Worm (Caenorhabditis elegans) whole organism, L1 larva: ENCODE data around the gene aak-1.

Experiments
- C04F5.9 ChIP-seq: sonication (generic microtip); optimal IDR thresholded peaks from 2 replicates; lab custom pipeline; 2016; ENCODE audit warnings: missing genetic modification characterization, missing compliant biosample characterization
- C16A3.4 ChIP-seq: fragments of 150-350 bp; optimal IDR thresholded peaks from 2 replicates; lab custom pipeline; 2014; ENCODE audit warnings: missing biosample characterization, missing genetic modification characterization
- C34B4.2 ChIP-seq: sonication (generic microtip); optimal IDR thresholded peaks from 2 replicates; lab custom pipeline; 2017; ENCODE audit warnings: mild to moderate bottlenecking, missing genetic modification characterization, missing compliant biosample characterization
- F16B12.6 ChIP-seq: fragments of 150-350 bp; optimal IDR thresholded peaks from 2 replicates; lab custom pipeline; 2014; ENCODE audit warnings: missing biosample characterization, missing genetic modification characterization
- aha-1 ChIP-seq: fragments of 150-350 bp; optimal IDR thresholded peaks from 2 replicates; lab custom pipeline; 2014; ENCODE audit warnings: missing biosample characterization, missing genetic modification characterization
- alr-1 ChIP-seq: fragments of 200-800 bp; sonication (Bioruptor generic); optimal IDR thresholded peaks from 2 replicates; lab custom pipeline; 2018; ENCODE audit warnings: borderline replicate concordance, mild to moderate bottlenecking, missing genetic modification characterization, missing compliant biosample characterization
- aly-2 ChIP-seq: fragments of 150-350 bp; optimal IDR thresholded peaks from 2 replicates; lab custom pipeline; 2014; ENCODE audit warnings: missing biosample characterization, missing genetic modification characterization
- ama-1 ChIP-seq: fragments of 150-350 bp; optimal IDR thresholded peaks from 2 replicates; lab custom pipeline; 2014
- blmp-1 ChIP-seq: fragments of 150-350 bp; optimal IDR thresholded peaks from 2 replicates; lab custom pipeline; 2014; ENCODE audit warnings: missing biosample characterization, missing genetic modification characterization
- ceh-63 ChIP-seq: fragments of 200-800 bp; sonication (Bioruptor generic); optimal IDR thresholded peaks from 2 replicates; lab custom pipeline; 2018; ENCODE audit warnings: mild to moderate bottlenecking, missing genetic modification characterization, missing compliant biosample characterization
- ceh-8 ChIP-seq: fragments of 200-800 bp; sonication (Bioruptor generic); optimal IDR thresholded peaks from 2 replicates; lab custom pipeline; 2018; ENCODE audit warnings: mild to moderate bottlenecking, missing genetic modification characterization, moderate library complexity, missing compliant biosample characterization
- ceh-82 ChIP-seq, 3 experiments: fragments of 150-350 bp in 1 of 3; sonication (generic microtip) in 2 of 3; optimal IDR thresholded peaks; 2 replicates each; lab custom pipeline; 2014 to 2017; ENCODE audit warnings: missing biosample characterization in 3 of 3, missing genetic modification characterization in 3 of 3
- ceh-90 ChIP-seq: sonication (generic microtip); optimal IDR thresholded peaks from 2 replicates; lab custom pipeline; 2016; ENCODE audit warnings: missing genetic modification characterization, missing compliant biosample characterization
- dsc-1 ChIP-seq: sonication (generic microtip); optimal IDR thresholded peaks from 2 replicates; lab custom pipeline; 2016; ENCODE audit warnings: mild to moderate bottlenecking, missing genetic modification characterization, missing compliant biosample characterization
- efl-1 ChIP-seq, 4 experiments: fragments of 150-350 bp; optimal IDR thresholded peaks in 3 of 4; peaks in 1 of 4; 1 replicate in 1 of 4; 2 replicates in 3 of 4; lab custom pipeline; 2014; ENCODE audit warnings: missing biosample characterization in 2 of 4, missing genetic modification characterization in 2 of 4, missing genetic modification reagents in 2 of 4
- elt-3 ChIP-seq, 6 experiments: fragments of 150-350 bp in 1 of 6; sonication (generic microtip); optimal IDR thresholded peaks; 2 replicates each; lab custom pipeline; 2017 to 2018; ENCODE audit warnings: missing biosample characterization in 6 of 6, missing genetic modification characterization in 6 of 6, inconsistent platforms in 1 of 6
- ets-5 ChIP-seq: fragments of 200-800 bp; sonication (Bioruptor generic); IDR thresholded peaks from 2 replicates; pipeline ENCODE4 v1.3.6; 2022; ENCODE audit warnings: missing genetic modification characterization, missing compliant biosample characterization
- fkh-8 ChIP-seq: sonication (generic microtip); optimal IDR thresholded peaks from 2 replicates; lab custom pipeline; 2016; ENCODE audit warnings: mild to moderate bottlenecking, missing genetic modification characterization, missing compliant biosample characterization
- fos-1 ChIP-seq: fragments of 150-350 bp; optimal IDR thresholded peaks from 2 replicates; lab custom pipeline; 2014; ENCODE audit warnings: missing biosample characterization, missing genetic modification characterization
- grh-1 ChIP-seq: fragments of 200-800 bp; sonication (Bioruptor generic); IDR thresholded peaks from 2 replicates; pipeline ENCODE4 v1.3.6; 2022; ENCODE audit warnings: missing genetic modification reagents, missing genetic modification characterization, missing compliant biosample characterization
- hlh-17 ChIP-seq: fragments of 200-800 bp; sonication (Bioruptor generic); optimal IDR thresholded peaks from 2 replicates; lab custom pipeline; 2018; ENCODE audit warnings: missing genetic modification characterization, mild to moderate bottlenecking, missing compliant biosample characterization, moderate library complexity, borderline replicate concordance
- hlh-4 ChIP-seq: sonication (generic microtip); optimal IDR thresholded peaks from 2 replicates; lab custom pipeline; 2016; ENCODE audit warnings: mild to moderate bottlenecking, missing genetic modification characterization, missing compliant biosample characterization
- irx-1 ChIP-seq: sonication (generic microtip); optimal IDR thresholded peaks from 2 replicates; lab custom pipeline; 2016; ENCODE audit warnings: missing genetic modification characterization, missing compliant biosample characterization
- isw-1 ChIP-seq: fragments of 200-800 bp; sonication (Bioruptor generic); IDR thresholded peaks from 2 replicates; pipeline ENCODE4 v1.3.6; 2022; ENCODE audit warnings: missing genetic modification characterization, missing compliant biosample characterization
- jun-1 ChIP-seq: fragments of 150-350 bp; optimal IDR thresholded peaks from 2 replicates; lab custom pipeline; 2014; ENCODE audit warnings: missing biosample characterization, missing genetic modification reagents, missing genetic modification characterization
- lin-14 ChIP-seq: fragments of 200-800 bp; sonication (Bioruptor generic); optimal IDR thresholded peaks from 2 replicates; lab custom pipeline; 2018; ENCODE audit warnings: mild to moderate bottlenecking, missing genetic modification characterization, moderate library complexity, missing compliant biosample characterization
- lin-15B ChIP-seq: fragments of 150-350 bp; sonication (generic microtip); optimal IDR thresholded peaks from 3 replicates; lab custom pipeline; 2014; ENCODE audit warnings: missing biosample characterization, missing genetic modification characterization
- lin-35 ChIP-seq, 2 experiments: fragments of 150-350 bp; optimal IDR thresholded peaks; 2 replicates each; lab custom pipeline; 2014; ENCODE audit warnings: missing biosample characterization in 2 of 2, missing genetic modification characterization in 2 of 2, missing genetic modification reagents in 2 of 2
- lin-39 ChIP-seq: fragments of 150-350 bp; optimal IDR thresholded peaks from 2 replicates; lab custom pipeline; 2014; ENCODE audit warnings: missing biosample characterization, missing genetic modification reagents, missing genetic modification characterization
- lir-3 ChIP-seq: sonication (generic microtip); optimal IDR thresholded peaks from 2 replicates; lab custom pipeline; 2016; ENCODE audit warnings: mild to moderate bottlenecking, missing genetic modification characterization, moderate library complexity, missing compliant biosample characterization; ENCODE audit not compliant: poor library complexity
- lsy-2 ChIP-seq, 2 experiments: fragments of 150-350 bp; optimal IDR thresholded peaks; 2 replicates each; lab custom pipeline; 2014; ENCODE audit warnings: missing biosample characterization in 2 of 2, missing genetic modification characterization in 2 of 2
- mef-2 ChIP-seq: fragments of 150-350 bp; optimal IDR thresholded peaks from 2 replicates; lab custom pipeline; 2014; ENCODE audit warnings: missing biosample characterization, missing genetic modification characterization
- mep-1 ChIP-seq: fragments of 150-350 bp; optimal IDR thresholded peaks from 2 replicates; lab custom pipeline; 2014; ENCODE audit warnings: missing biosample characterization, missing genetic modification characterization
- nhr-12 ChIP-seq: sonication (generic microtip); optimal IDR thresholded peaks from 2 replicates; lab custom pipeline; 2017; ENCODE audit warnings: missing biosample characterization, missing genetic modification characterization
- nhr-19 ChIP-seq: fragments of 200-800 bp; sonication (Bioruptor generic); conservative IDR thresholded peaks from 2 replicates; pipeline ENCODE4 v1.3.6; 2022; ENCODE audit warnings: missing genetic modification characterization, missing compliant biosample characterization
- nhr-76 ChIP-seq: sonication (generic microtip); optimal IDR thresholded peaks from 2 replicates; lab custom pipeline; 2017; ENCODE audit warnings: missing biosample characterization, missing genetic modification characterization
- nhr-84 ChIP-seq: sonication (generic microtip); optimal IDR thresholded peaks from 2 replicates; lab custom pipeline; 2017; ENCODE audit warnings: missing biosample characterization, missing genetic modification characterization
- nhr-90 ChIP-seq: sonication (generic microtip); optimal IDR thresholded peaks from 2 replicates; lab custom pipeline; 2016; ENCODE audit warnings: mild to moderate bottlenecking, missing genetic modification characterization, missing compliant biosample characterization; ENCODE audit not compliant: poor library complexity
- pax-3 ChIP-seq: fragments of 200-800 bp; sonication (Bioruptor generic); optimal IDR thresholded peaks from 2 replicates; lab custom pipeline; 2018; ENCODE audit warnings: mild to moderate bottlenecking, missing genetic modification characterization, moderate library complexity, missing compliant biosample characterization
- pqm-1 ChIP-seq: sonication (generic microtip); optimal IDR thresholded peaks from 3 replicates; lab custom pipeline; 2017; ENCODE audit warnings: missing biosample characterization, missing genetic modification characterization
- rnt-1 ChIP-seq: sonication (generic microtip); optimal IDR thresholded peaks from 2 replicates; lab custom pipeline; 2016; ENCODE audit warnings: mild to moderate bottlenecking, missing genetic modification characterization, moderate library complexity, missing compliant biosample characterization
- snu-23 ChIP-seq: sonication (generic microtip); optimal IDR thresholded peaks from 2 replicates; lab custom pipeline; 2016; ENCODE audit warnings: missing genetic modification characterization, missing compliant biosample characterization
- sox-4 ChIP-seq: sonication (generic microtip); optimal IDR thresholded peaks from 2 replicates; lab custom pipeline; 2016; ENCODE audit warnings: missing genetic modification characterization, missing compliant biosample characterization
- sptf-1 ChIP-seq: fragments of 150-350 bp; optimal IDR thresholded peaks from 2 replicates; lab custom pipeline; 2014; ENCODE audit warnings: missing biosample characterization, missing genetic modification characterization
- swsn-7 ChIP-seq: sonication (generic microtip); optimal IDR thresholded peaks from 2 replicates; lab custom pipeline; 2016; ENCODE audit warnings: missing genetic modification characterization, missing compliant biosample characterization
- unc-130 ChIP-seq: fragments of 150-350 bp; optimal IDR thresholded peaks from 2 replicates; lab custom pipeline; 2017; ENCODE audit warnings: missing biosample characterization, missing genetic modification characterization, inconsistent platforms
- unc-30 ChIP-seq: sonication (generic microtip); optimal IDR thresholded peaks from 2 replicates; lab custom pipeline; 2017; ENCODE audit warnings: missing biosample characterization, missing genetic modification characterization
- unc-86 ChIP-seq: sonication (generic microtip); optimal IDR thresholded peaks from 2 replicates; lab custom pipeline; 2016; ENCODE audit warnings: missing genetic modification characterization, missing compliant biosample characterization
- unc-98 ChIP-seq: fragments of 200-800 bp; sonication (Bioruptor generic); IDR thresholded peaks from 2 replicates; pipeline ENCODE4 v1.3.6; 2022; ENCODE audit warnings: missing genetic modification characterization, missing compliant biosample characterization
- vab-15 ChIP-seq: sonication (generic microtip); optimal IDR thresholded peaks from 2 replicates; lab custom pipeline; 2017; ENCODE audit warnings: missing genotype, mild to moderate bottlenecking, missing genetic modification characterization, missing compliant biosample characterization
- zip-4 ChIP-seq: fragments of 200-800 bp; sonication (Bioruptor generic); optimal IDR thresholded peaks from 2 replicates; lab custom pipeline; 2018; ENCODE audit warnings: mild to moderate bottlenecking, missing genetic modification characterization, moderate library complexity, missing compliant biosample characterization
- ztf-11 ChIP-seq, 2 experiments: sonication (generic microtip); optimal IDR thresholded peaks; 2 replicates each; lab custom pipeline; 2016 to 2017; ENCODE audit warnings: missing genetic modification characterization in 2 of 2, missing biosample characterization in 1 of 2, missing compliant biosample characterization in 1 of 2
- ztf-4 ChIP-seq: fragments of 150-350 bp; optimal IDR thresholded peaks from 2 replicates; lab custom pipeline; 2014; ENCODE audit warnings: missing biosample characterization, missing genetic modification characterization

Gene aak-1

ce11 chrIII:8794793-8795192 lies 33.9 kb upstream of the aak-1 start:
- no peak for TF ChIP-seq mef-2 (tag; lab: Kevin White, UChicago)
- no peak for TF ChIP-seq pax-3 (tag; lab: Kevin White, UChicago)
- no peak for TF ChIP-seq unc-98
- peak; percentile 63 to 88 for TF ChIP-seq lsy-2 (tag; optimal IDR thresholded peaks at IDR 0.05; lab: Kevin White, UChicago)
- TF ChIP-seq F16B12.6: no peak
- TF ChIP-seq aha-1 (tag; lab: Kevin White, UChicago): no peak
- peak; percentile 71 for TF ChIP-seq swsn-7 (tag; lab: Kevin White, UChicago)
- peak in 3 of 6 experiments; percentile 58 to 87 (median 72) for TF ChIP-seq elt-3 (tag; optimal IDR thresholded peaks at IDR 0.05; lab: Kevin White, UChicago)
- TF ChIP-seq C04F5.9 (tag; lab: Kevin White, UChicago): no peak
- peak; percentile 38 for TF ChIP-seq rnt-1 (tag; lab: Kevin White, UChicago)
- no peak for TF ChIP-seq ztf-11 (tag; optimal IDR thresholded peaks at IDR 0.05; lab: Kevin White, UChicago)
- TF ChIP-seq lir-3 (tag; lab: Kevin White, UChicago): no peak
- TF ChIP-seq jun-1: peak; percentile 69
- TF ChIP-seq nhr-84 (tag; lab: Kevin White, UChicago): no peak
- no peak for TF ChIP-seq ets-5
- peak; percentile 49 for TF ChIP-seq irx-1 (tag; lab: Kevin White, UChicago)
- TF ChIP-seq C16A3.4 (tag; lab: Kevin White, UChicago): peak; percentile 41
- no peak for TF ChIP-seq ceh-63 (GFP tag; lab: Kevin White, UChicago)
- peak; percentile 61 for TF ChIP-seq mep-1 (tag; lab: Kevin White, UChicago)
- no peak for TF ChIP-seq lin-15B
- TF ChIP-seq ama-1 (lab: Kevin White, UChicago): no peak
- peak; percentile 81 for TF ChIP-seq snu-23 (GFP tag; lab: Kevin White, UChicago)
- no peak for TF ChIP-seq lin-39 (tag; lab: Kevin White, UChicago)
- TF ChIP-seq sox-4 (tag; lab: Kevin White, UChicago): no peak
- no peak for TF ChIP-seq pqm-1
- no peak for TF ChIP-seq nhr-12 (tag; lab: Kevin White, UChicago)
- no peak for TF ChIP-seq nhr-76 (tag; lab: Kevin White, UChicago)
- TF ChIP-seq alr-1: no peak
- TF ChIP-seq dsc-1: no peak
- TF ChIP-seq lin-14 (GFP tag; lab: Kevin White, UChicago): peak; percentile 95
- TF ChIP-seq aly-2 (tag; lab: Kevin White, UChicago): no peak
- peak; percentile 51 to 64 for TF ChIP-seq efl-1 (optimal IDR thresholded peaks at IDR 0.05; lab: Kevin White, UChicago)
- TF ChIP-seq efl-1 (GFP tag; optimal IDR thresholded peaks at IDR 0.05 in 1 of 2; lab: Kevin White, UChicago): peak in 1 of 2 experiments; percentile 3
- TF ChIP-seq fos-1 (tag; lab: Kevin White, UChicago): peak; percentile 38
- no peak for TF ChIP-seq unc-86
- TF ChIP-seq lin-35 (GFP tag; optimal IDR thresholded peaks at IDR 0.05; lab: Kevin White, UChicago): peak; percentile 62 to 78
- TF ChIP-seq zip-4 (GFP tag; lab: Kevin White, UChicago): no peak
- TF ChIP-seq C34B4.2 (tag; lab: Kevin White, UChicago): no peak
- TF ChIP-seq grh-1 (GFP tag; lab: Robert Waterston, UW): peak; percentile 73
- TF ChIP-seq hlh-17: no peak
- TF ChIP-seq hlh-4: no peak
- TF ChIP-seq vab-15 (tag; lab: Kevin White, UChicago): no peak
- TF ChIP-seq blmp-1 (tag; lab: Kevin White, UChicago): peak; percentile 96
- TF ChIP-seq nhr-90 (tag; lab: Kevin White, UChicago): peak; percentile 69
- no peak for TF ChIP-seq isw-1
- no peak for TF ChIP-seq sptf-1
- TF ChIP-seq ceh-8 (GFP tag; lab: Kevin White, UChicago): peak; percentile 29
- no peak for TF ChIP-seq unc-30 (tag; lab: Kevin White, UChicago)
- peak; percentile 31 for TF ChIP-seq ztf-4
- TF ChIP-seq ceh-90 (tag; lab: Kevin White, UChicago): no peak
- TF ChIP-seq unc-130 (tag; lab: Kevin White, UChicago): no peak
- TF ChIP-seq fkh-8: no peak
- TF ChIP-seq ceh-82 (tag; optimal IDR thresholded peaks at IDR 0.05; lab: Kevin White, UChicago): peak; percentile 26 to 76 (median 54)
- TF ChIP-seq nhr-19 (GFP tag; lab: Robert Waterston, UW): peak; percentile 74
